Worm (Caenorhabditis elegans): Measurements from ENCODE around the gene srd-59.

Gene srd-59

DNA sequence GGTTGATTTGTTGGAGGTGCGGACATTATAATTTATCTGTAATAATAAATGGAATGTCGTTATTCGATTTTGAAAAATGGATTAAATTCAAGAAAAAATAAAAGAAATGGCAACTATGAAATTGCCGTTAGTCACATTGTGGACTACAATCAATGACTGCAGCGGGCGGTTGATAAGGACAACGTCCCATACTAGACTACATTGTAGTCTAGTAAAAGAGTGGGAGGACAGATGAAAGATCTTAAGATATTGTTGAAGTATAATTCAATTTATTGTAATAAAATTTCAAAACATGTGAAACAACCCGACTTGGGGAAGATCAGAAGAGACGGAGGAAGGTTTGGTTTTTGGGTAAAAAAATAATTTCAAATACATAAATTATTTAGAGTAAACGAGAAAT, 46.5 kb downstream of the srd-59 start, which contains the start of the genes prx-13 and ada-2:
Gene prx-13 (minus strand): TSS at position 38 of the 400 bp plus-strand sequence.
Gene ada-2 (plus strand): TSS at position 282 of the 400 bp plus-strand sequence.
- TF ChIP-seq T20F7.1 (GFP tag; optimal IDR thresholded peaks at IDR 0.05) (peak; percentile 46), saeg-2 (GFP tag; IDR thresholded peaks at IDR 0.05) (no peak), dmd-9 (GFP tag; IDR thresholded peaks at IDR 0.05) (no peak), skn-1 (tag; optimal IDR thresholded peaks at IDR 0.05) (no peak), daf-8 (GFP tag; IDR thresholded peaks at IDR 0.05) (no peak), hlh-30 (tag; optimal IDR thresholded peaks at IDR 0.05; ENCODE audit: insufficient read depth) (peak; percentile 25), D1046.2 (GFP tag; IDR thresholded peaks at IDR 0.05) (no peak), Y105C5A.15 (GFP tag; IDR thresholded peaks at IDR 0.05) (no peak), ceh-82 (tag; optimal IDR thresholded peaks at IDR 0.05) (no peak), pqm-1 (tag; optimal IDR thresholded peaks at IDR 0.05) (peak; percentile 76), hif-1 (tag; optimal IDR thresholded peaks at IDR 0.05) (no peak), nhr-102 (tag; optimal IDR thresholded peaks at IDR 0.05) (no peak), nhr-25 (tag; optimal IDR thresholded peaks at IDR 0.05; ENCODE audit: borderline replicate concordance, insufficient read depth) (no peak), zip-2 (tag; optimal IDR thresholded peaks at IDR 0.05) (no peak), ctbp-1 (GFP tag; IDR thresholded peaks at IDR 0.05) (no peak), lin-13 (GFP tag; optimal IDR thresholded peaks at IDR 0.05) (no peak), daf-16 (GFP tag; optimal IDR thresholded peaks at IDR 0.05) (no peak), daf-16 (tag; optimal IDR thresholded peaks at IDR 0.05) (peak; percentile 37), ceh-28 (tag; optimal IDR thresholded peaks at IDR 0.05) (no peak), lin-38 (GFP tag; IDR thresholded peaks at IDR 0.05) (no peak), Y48G9A.11 (GFP tag; IDR thresholded peaks at IDR 0.05) (no peak), ztf-7 (tag; optimal IDR thresholded peaks at IDR 0.05) (no peak), ces-1 (GFP tag; optimal IDR thresholded peaks at IDR 0.05) (no peak), lin-15B (tag; optimal IDR thresholded peaks at IDR 0.05) (no peak), nhr-48 (tag; optimal IDR thresholded peaks at IDR 0.05) (no peak), dpl-1 (GFP tag; optimal IDR thresholded peaks at IDR 0.05) (no peak), spr-3 (GFP tag; optimal IDR thresholded peaks at IDR 0.05) (no peak), set-16 (GFP tag; IDR thresholded peaks at IDR 0.05) (no peak), zip-11 (GFP tag; IDR thresholded peaks at IDR 0.05) (no peak), ztf-11 (tag; optimal IDR thresholded peaks at IDR 0.05) (no peak), ceh-44 (GFP tag; IDR thresholded peaks at IDR 0.05) (no peak), vab-7 (GFP tag; IDR thresholded peaks at IDR 0.05) (no peak), nhr-77 (tag; optimal IDR thresholded peaks at IDR 0.05) (peak; percentile 40), zfp-3 (GFP tag; conservative IDR thresholded peaks at IDR 0.05) (no peak), ZK546.5 (tag; optimal IDR thresholded peaks at IDR 0.05) (no peak), nhr-42 (GFP tag; IDR thresholded peaks at IDR 0.05) (no peak), nhr-111 (GFP tag; optimal IDR thresholded peaks at IDR 0.05) (no peak), dmd-6 (GFP tag; IDR thresholded peaks at IDR 0.05) (peak; percentile 53), F49E8.2 (tag; optimal IDR thresholded peaks at IDR 0.05; ENCODE audit: borderline replicate concordance) (no peak), F37D6.2 (tag; optimal IDR thresholded peaks at IDR 0.05) (no peak), snpc-1.2 (GFP tag; IDR thresholded peaks at IDR 0.05) (no peak), mep-1 (tag; optimal IDR thresholded peaks at IDR 0.05) (no peak), F44E2.7 (GFP tag; IDR thresholded peaks at IDR 0.05) (no peak), nhr-76 (tag; optimal IDR thresholded peaks at IDR 0.05) (no peak), madf-9 (GFP tag; conservative IDR thresholded peaks at IDR 0.05) (no peak), php-3 (GFP tag; IDR thresholded peaks at IDR 0.05) (no peak), nhr-28 (tag; optimal IDR thresholded peaks at IDR 0.05) (peak; percentile 98), spr-1 (tag; optimal IDR thresholded peaks at IDR 0.05) (no peak), lin-29 (GFP tag; IDR thresholded peaks at IDR 0.05) (no peak), lsy-2 (tag; optimal IDR thresholded peaks at IDR 0.05) (peak in 1 of 2 experiments; percentile 3), hmg-1.1 (GFP tag; IDR thresholded peaks at IDR 0.05) (no peak), nhr-10 (tag; optimal IDR thresholded peaks at IDR 0.05) (no peak), nhr-6 (tag; optimal IDR thresholded peaks at IDR 0.05) (peak; percentile 50)
